Fruit fly (Drosophila melanogaster) whole organism, wandering third instar larva: Measurements from ENCODE around the gene eIF4E5.

Experiments used
- Abd-B ChIP-seq: fragments of >200 bp; optimal IDR thresholded peaks from 2 replicates; lab custom pipeline; 2017; ENCODE audit warnings: missing biosample characterization, missing genetic modification characterization
- CG9705 ChIP-seq: fragments of 200-800 bp; sonication (Bioruptor generic); optimal IDR thresholded peaks from 2 replicates; lab custom pipeline; 2018; ENCODE audit warnings: missing biosample characterization, mild to moderate bottlenecking, missing genetic modification characterization
- GATAd ChIP-seq: sonication (Bioruptor generic); optimal IDR thresholded peaks from 2 replicates; lab custom pipeline; 2016; ENCODE audit warnings: missing biosample characterization, missing genetic modification characterization
- Jra ChIP-seq: sonication (Bioruptor generic); optimal IDR thresholded peaks from 2 replicates; lab custom pipeline; 2016; ENCODE audit warnings: missing biosample characterization, missing genetic modification characterization
- Vsx2 ChIP-seq: fragments of 200-300, 225-300 bp; sonication (Bioruptor generic); optimal IDR thresholded peaks from 2 replicates; lab custom pipeline; 2018; ENCODE audit warnings: missing biosample characterization, missing genetic modification characterization; ENCODE audit not compliant: partially characterized antibody
- br ChIP-seq: fragments of 200-800 bp; sonication (Bioruptor generic); optimal IDR thresholded peaks from 2 replicates; lab custom pipeline; 2016; ENCODE audit warnings: missing biosample characterization, missing genetic modification characterization
- dmrt93B ChIP-seq: fragments of 200-800 bp; sonication (Bioruptor generic); optimal IDR thresholded peaks from 2 replicates; lab custom pipeline; 2018; ENCODE audit warnings: missing biosample characterization, mild to moderate bottlenecking, missing genetic modification characterization
- h ChIP-seq: fragments of 200-800 bp; sonication (Bioruptor generic); optimal IDR thresholded peaks from 3 replicates; lab custom pipeline; 2016; ENCODE audit warnings: missing biosample characterization, mild to moderate bottlenecking, missing genetic modification characterization
- psq ChIP-seq: fragments of 200-800 bp; sonication (Bioruptor generic); optimal IDR thresholded peaks from 3 replicates; lab custom pipeline; 2017; ENCODE audit warnings: missing biosample characterization, mild to moderate bottlenecking, missing genetic modification characterization, moderate library complexity
- woc ChIP-seq: sonication (Bioruptor generic); optimal IDR thresholded peaks from 2 replicates; lab custom pipeline; 2016; ENCODE audit warnings: missing biosample characterization, mild to moderate bottlenecking, missing genetic modification characterization

dm6 chr3L:7893840-7894239 lies 840 bp upstream of the eIF4E5 start:
- TF ChIP-seq Vsx2 (GFP tag; lab: Kevin White, UChicago) (no peak), CG9705 (no peak), Abd-B (GFP tag; lab: Kevin White, UChicago) (no peak), h (no peak), Jra (GFP tag; lab: Kevin White, UChicago) (no peak), woc (no peak), br (GFP tag; lab: Kevin White, UChicago) (no peak), GATAd (GFP tag; lab: Kevin White, UChicago) (no peak), dmrt93B (GFP tag; lab: Kevin White, UChicago) (no peak), psq (GFP tag; lab: Kevin White, UChicago) (no peak)
